Worm (Caenorhabditis elegans) whole organism, L4 larva: Measurements from ENCODE around the gene Y17G9A.3.
A peak's percentile ranks its signal among the peaks of the same experiment; 100 is the strongest.

ENCODE experiments used
- F49E8.2 ChIP-seq: sonication (generic microtip); optimal IDR thresholded peaks from 2 replicates; lab custom pipeline; 2016; ENCODE audit warnings: missing compliant biosample characterization, mild to moderate bottlenecking, missing genetic modification characterization, borderline replicate concordance
- R02D3.7 ChIP-seq: fragments of 150-350 bp; sonication (generic microtip); optimal IDR thresholded peaks from 3 replicates; lab custom pipeline; 2014; ENCODE audit warnings: missing biosample characterization, missing genetic modification characterization
- T20F7.1 ChIP-seq: fragments of 200-800 bp; sonication (Bioruptor generic); optimal IDR thresholded peaks from 2 replicates; lab custom pipeline; 2018; ENCODE audit warnings: mild to moderate bottlenecking, missing genetic modification characterization, missing compliant biosample characterization
- T26A8.4 ChIP-seq: fragments of 200-800 bp; sonication (Bioruptor generic); IDR thresholded peaks from 2 replicates; pipeline ENCODE4 v1.3.6; 2022; ENCODE audit warnings: missing genetic modification characterization, missing compliant biosample characterization
- ZK546.5 ChIP-seq, 2 experiments: sonication (generic microtip); optimal IDR thresholded peaks; 2 replicates each; lab custom pipeline; 2017; ENCODE audit warnings: missing biosample characterization in 2 of 2, missing genetic modification characterization in 2 of 2
- aha-1 ChIP-seq: fragments of 150-350 bp; peaks from one replicate; lab custom pipeline; 2014; ENCODE audit warnings: missing biosample characterization, missing genetic modification characterization
- aly-2 ChIP-seq: sonication (generic microtip); optimal IDR thresholded peaks from 2 replicates; lab custom pipeline; 2018; ENCODE audit warnings: missing biosample characterization, missing genetic modification characterization
- attf-4 ChIP-seq: sonication (generic microtip); optimal IDR thresholded peaks from 3 replicates; lab custom pipeline; 2017; ENCODE audit warnings: missing biosample characterization, missing genetic modification characterization
- ceh-28 ChIP-seq: fragments of 150-350 bp; optimal IDR thresholded peaks from 2 replicates; lab custom pipeline; 2014; ENCODE audit warnings: missing biosample characterization, missing genetic modification reagents, missing genetic modification characterization
- cey-2 ChIP-seq: sonication (generic microtip); optimal IDR thresholded peaks from 3 replicates; lab custom pipeline; 2017; ENCODE audit warnings: missing genetic modification characterization, mild to moderate bottlenecking, missing compliant biosample characterization, antibody characterized with exemption, borderline replicate concordance; ENCODE audit not compliant: insufficient read depth
- daf-16 ChIP-seq, 3 experiments: sonication (generic microtip); optimal IDR thresholded peaks; 2 replicates each; lab custom pipeline; 2016 to 2017; ENCODE audit warnings: missing genetic modification characterization in 3 of 3, missing genetic modification reagents in 3 of 3, mild to moderate bottlenecking in 2 of 3, missing compliant biosample characterization in 2 of 3, missing biosample characterization in 1 of 3, moderate library complexity in 1 of 3
- daf-19 ChIP-seq: fragments of 200-800 bp; sonication (Bioruptor generic); conservative IDR thresholded peaks from 2 replicates; pipeline ENCODE4 v1.3.6; 2022; ENCODE audit warnings: missing genetic modification characterization, missing compliant biosample characterization
- dmd-6 ChIP-seq: fragments of 200-800 bp; sonication (Bioruptor generic); IDR thresholded peaks from 2 replicates; pipeline ENCODE4 v1.3.6; 2022; ENCODE audit warnings: missing genetic modification reagents, missing genetic modification characterization, missing compliant biosample characterization
- dve-1 ChIP-seq: sonication (generic microtip); optimal IDR thresholded peaks from 2 replicates; lab custom pipeline; 2017; ENCODE audit warnings: antibody characterized with exemption, mild to moderate bottlenecking, missing genetic modification characterization, missing compliant biosample characterization; ENCODE audit not compliant: insufficient read depth
- egl-43 ChIP-seq: fragments of 200-800 bp; sonication (Bioruptor generic); IDR thresholded peaks from 2 replicates; pipeline ENCODE4 v1.3.6; 2022; ENCODE audit warnings: missing genetic modification reagents, missing genetic modification characterization, missing compliant biosample characterization
- fos-1 ChIP-seq: fragments of 150-350 bp; optimal IDR thresholded peaks from 2 replicates; lab custom pipeline; 2014; ENCODE audit warnings: missing biosample characterization, missing genetic modification characterization
- gei-8 ChIP-seq: fragments of 200-800 bp; sonication (Bioruptor generic); optimal IDR thresholded peaks from 2 replicates; lab custom pipeline; 2018; ENCODE audit warnings: mild to moderate bottlenecking, missing genetic modification characterization, missing compliant biosample characterization
- hlh-11 ChIP-seq: fragments of 200-800 bp; sonication (Bioruptor generic); optimal IDR thresholded peaks from 2 replicates; lab custom pipeline; 2018; ENCODE audit warnings: mild to moderate bottlenecking, missing genetic modification characterization, missing compliant biosample characterization
- jun-1 ChIP-seq: fragments of 150-350 bp; optimal IDR thresholded peaks from 2 replicates; lab custom pipeline; 2014; ENCODE audit warnings: missing biosample characterization, missing genetic modification reagents, missing genetic modification characterization
- lin-1 ChIP-seq: fragments of 200-800 bp; sonication (Bioruptor generic); IDR thresholded peaks from 2 replicates; pipeline ENCODE4 v1.3.6; 2022; ENCODE audit warnings: missing genetic modification reagents, missing genetic modification characterization, missing compliant biosample characterization
- lin-15B ChIP-seq: fragments of 150-350 bp; sonication (generic microtip); optimal IDR thresholded peaks from 3 replicates; lab custom pipeline; 2014; ENCODE audit warnings: missing biosample characterization, missing genetic modification characterization
- lin-38 ChIP-seq: fragments of 200-800 bp; sonication (Bioruptor generic); IDR thresholded peaks from 2 replicates; pipeline ENCODE4 v1.3.6; 2022; ENCODE audit warnings: missing genetic modification reagents, missing genetic modification characterization, missing compliant biosample characterization
- lin-39 ChIP-seq: fragments of 150-350 bp; optimal IDR thresholded peaks from 2 replicates; lab custom pipeline; 2014; ENCODE audit warnings: missing biosample characterization, missing genetic modification reagents, missing genetic modification characterization
- lir-3 ChIP-seq: sonication (generic microtip); optimal IDR thresholded peaks from 2 replicates; lab custom pipeline; 2016; ENCODE audit warnings: mild to moderate bottlenecking, missing genetic modification characterization, missing compliant biosample characterization
- lsy-2 ChIP-seq, 2 experiments: fragments of 150-350 bp in 1 of 2; sonication (generic microtip) in 1 of 2; optimal IDR thresholded peaks; 2 replicates each; lab custom pipeline; 2014 to 2017; ENCODE audit warnings: missing biosample characterization in 2 of 2, missing genetic modification characterization in 2 of 2
- mep-1 ChIP-seq: fragments of 150-350 bp; sonication (generic microtip); optimal IDR thresholded peaks from 3 replicates; lab custom pipeline; 2014; ENCODE audit warnings: missing biosample characterization, missing genetic modification characterization
- mes-2 ChIP-seq: sonication (generic microtip); optimal IDR thresholded peaks from 2 replicates; lab custom pipeline; 2016; ENCODE audit warnings: missing genotype, mild to moderate bottlenecking, missing genetic modification characterization, missing compliant biosample characterization; ENCODE audit not compliant: poor library complexity, severe bottlenecking
- mxl-2 ChIP-seq: fragments of 200-800 bp; sonication (Bioruptor generic); conservative IDR thresholded peaks from 2 replicates; pipeline ENCODE4 v1.3.6; 2022; ENCODE audit warnings: missing genetic modification reagents, missing genetic modification characterization, missing compliant biosample characterization
- nhr-102 ChIP-seq: sonication (generic microtip); optimal IDR thresholded peaks from 2 replicates; lab custom pipeline; 2016; ENCODE audit warnings: mild to moderate bottlenecking, missing genetic modification characterization, moderate library complexity, missing compliant biosample characterization
- nhr-111 ChIP-seq: fragments of 200-800 bp; sonication (Bioruptor generic); optimal IDR thresholded peaks from 2 replicates; lab custom pipeline; 2018; ENCODE audit warnings: mild to moderate bottlenecking, missing genetic modification characterization, missing compliant biosample characterization
- nhr-28 ChIP-seq: fragments of 150-350 bp; optimal IDR thresholded peaks from 2 replicates; lab custom pipeline; 2014; ENCODE audit warnings: missing biosample characterization, missing genetic modification characterization
- nhr-42 ChIP-seq: fragments of 200-800 bp; sonication (Bioruptor generic); IDR thresholded peaks from 2 replicates; pipeline ENCODE4 v1.3.6; 2022; ENCODE audit warnings: missing genetic modification characterization, missing compliant biosample characterization
- nhr-6 ChIP-seq: fragments of 150-350 bp; optimal IDR thresholded peaks from 2 replicates; lab custom pipeline; 2014; ENCODE audit warnings: missing biosample characterization, missing genetic modification characterization
- php-3 ChIP-seq: fragments of 200-800 bp; sonication (Bioruptor generic); IDR thresholded peaks from 2 replicates; pipeline ENCODE4 v1.3.6; 2022; ENCODE audit warnings: missing genetic modification reagents, missing genetic modification characterization, missing compliant biosample characterization
- pqm-1 ChIP-seq: sonication (generic microtip); optimal IDR thresholded peaks from 2 replicates; lab custom pipeline; 2017; ENCODE audit warnings: missing biosample characterization, missing genetic modification characterization
- spr-3 ChIP-seq: fragments of 200-800 bp; sonication (Bioruptor generic); optimal IDR thresholded peaks from 2 replicates; lab custom pipeline; 2018; ENCODE audit warnings: mild to moderate bottlenecking, missing genetic modification characterization, missing compliant biosample characterization
- unc-62 ChIP-seq, 3 experiments: fragments of 150-350 bp in 1 of 3; sonication (generic microtip); optimal IDR thresholded peaks in 2 of 3; peaks in 1 of 3; 1 replicate in 1 of 3; 2 replicates in 2 of 3; lab custom pipeline; 2014 to 2017; ENCODE audit warnings: missing biosample characterization in 3 of 3, missing genetic modification characterization in 3 of 3, missing genetic modification reagents in 3 of 3, missing genotype in 1 of 3
- zip-2 ChIP-seq: fragments of 150-350 bp; optimal IDR thresholded peaks from 2 replicates; lab custom pipeline; 2014; ENCODE audit warnings: missing biosample characterization, missing genetic modification characterization
- ztf-11 ChIP-seq: fragments of 150-350 bp; optimal IDR thresholded peaks from 2 replicates; lab custom pipeline; 2014; ENCODE audit warnings: missing biosample characterization, missing genetic modification characterization

Y17G9A.3 gene

DNA sequence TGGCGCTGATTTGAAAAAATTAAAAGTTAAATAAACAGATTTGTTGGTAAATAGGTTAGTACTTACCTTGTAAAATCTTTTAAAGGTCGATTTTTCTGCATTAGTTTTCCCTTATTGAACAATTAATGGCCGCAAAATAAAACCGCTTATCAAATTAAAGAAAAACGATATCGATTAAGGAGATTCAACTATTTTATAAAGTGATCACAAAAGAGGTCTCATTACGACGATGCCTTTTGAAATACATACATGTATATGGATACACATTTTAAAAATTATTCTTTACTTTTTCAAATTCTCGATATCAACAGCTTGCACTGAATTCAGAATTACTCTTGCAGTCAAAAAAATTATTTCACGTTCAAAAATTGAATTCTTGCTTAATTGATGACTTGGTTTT is at the start of gene Y17G9A.3:
Y17G9A.3 (minus strand) TSS at position 101 of the 400 bp plus-strand sequence.
- TF ChIP-seq nhr-6 (tag; lab: Kevin White, UChicago) (no peak), php-3 (GFP tag; lab: Robert Waterston, UW) (no peak), gei-8 (GFP tag; lab: Kevin White, UChicago) (no peak), T26A8.4 (GFP tag; lab: Robert Waterston, UW) (no peak), T20F7.1 (GFP tag; lab: Kevin White, UChicago) (no peak), pqm-1 (tag; lab: Kevin White, UChicago) (no peak), jun-1 (no peak), lin-38 (no peak), lin-15B (no peak), ztf-11 (tag; lab: Kevin White, UChicago) (no peak), ZK546.5 (tag; optimal IDR thresholded peaks at IDR 0.05; lab: Kevin White, UChicago) (no peak), nhr-42 (GFP tag; lab: Robert Waterston, UW) (no peak), daf-16 (GFP tag; optimal IDR thresholded peaks at IDR 0.05; lab: Kevin White, UChicago) (no peak), daf-16 (tag; optimal IDR thresholded peaks at IDR 0.05; lab: Kevin White, UChicago) (no peak), lin-1 (GFP tag; lab: Robert Waterston, UW) (no peak)

DNA sequence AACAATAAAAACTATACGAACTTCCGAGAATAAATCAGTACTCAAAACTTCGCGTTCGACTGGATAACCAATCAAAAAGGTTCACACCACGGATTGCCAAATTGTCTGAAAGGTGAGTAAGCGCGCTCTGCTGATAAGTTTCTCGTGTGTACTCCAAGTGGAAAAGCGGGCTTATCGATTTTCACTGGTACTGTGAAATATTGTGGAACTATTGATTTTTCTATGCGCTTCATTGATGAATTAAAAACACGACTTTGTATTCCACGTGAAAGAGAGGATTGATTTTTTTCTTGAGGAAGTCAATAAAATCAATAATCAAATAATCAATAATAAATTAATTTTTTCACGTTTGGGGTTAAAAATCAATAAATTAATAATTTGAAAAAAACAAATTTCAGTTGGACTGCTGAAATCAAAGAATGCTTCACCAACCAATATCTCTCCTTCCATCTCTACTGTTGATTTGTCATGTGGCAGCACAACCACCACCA is 47.2 kb upstream of the Y17G9A.3 start, which contains the start of gene T08B6.4:
T08B6.4 (plus strand) TSS at position 51 of the 491 bp plus-strand sequence.
- TF ChIP-seq mes-2 (tag; lab: Kevin White, UChicago) (no peak), daf-19 (no peak), spr-3 (GFP tag; lab: Kevin White, UChicago) (no peak), ceh-28 (tag; lab: Kevin White, UChicago) (peak; percentile 87), aha-1 (peak; percentile 12), zip-2 (tag; lab: Kevin White, UChicago) (no peak)

DNA sequence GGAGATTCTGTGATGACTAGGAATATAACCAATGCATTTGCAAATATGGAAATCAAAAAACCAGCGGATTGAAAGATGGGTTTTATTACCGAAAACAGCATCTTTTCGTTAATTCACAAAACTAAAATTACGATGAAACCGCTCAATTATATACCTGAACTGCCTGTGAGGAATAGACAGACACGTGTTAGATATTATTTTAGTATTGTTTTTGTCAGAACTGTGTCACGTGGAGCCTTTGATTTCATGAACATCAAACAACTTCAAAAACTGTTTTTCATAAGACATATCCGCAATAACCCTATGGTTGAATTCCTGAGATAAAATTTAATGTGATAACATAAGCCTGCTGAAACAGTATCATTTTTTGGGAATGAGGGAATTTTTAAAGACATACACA is 45.5 kb upstream of the Y17G9A.3 start, which contains the start of gene str-161:
str-161 (minus strand) TSS at position 101 of the 400 bp plus-strand sequence.
- TF ChIP-seq daf-16 (GFP tag; optimal IDR thresholded peaks at IDR 0.05; lab: Kevin White, UChicago) (no peak), daf-16 (tag; optimal IDR thresholded peaks at IDR 0.05; lab: Kevin White, UChicago) (no peak), aha-1 (peak; percentile 52)
- TF ChIP-seq, all 104 proteins: peak for 1

- TF ChIP-seq cey-2 (no peak), nhr-102 (tag; lab: Kevin White, UChicago) (no peak)
Observed at ce11 chrIV:4890543-4890942, 32.1 kb upstream of the Y17G9A.3 start, which contains the start of gene T08B6.9. Gene T08B6.9, plus strand, starts transcription at chrIV:4890843.

DNA sequence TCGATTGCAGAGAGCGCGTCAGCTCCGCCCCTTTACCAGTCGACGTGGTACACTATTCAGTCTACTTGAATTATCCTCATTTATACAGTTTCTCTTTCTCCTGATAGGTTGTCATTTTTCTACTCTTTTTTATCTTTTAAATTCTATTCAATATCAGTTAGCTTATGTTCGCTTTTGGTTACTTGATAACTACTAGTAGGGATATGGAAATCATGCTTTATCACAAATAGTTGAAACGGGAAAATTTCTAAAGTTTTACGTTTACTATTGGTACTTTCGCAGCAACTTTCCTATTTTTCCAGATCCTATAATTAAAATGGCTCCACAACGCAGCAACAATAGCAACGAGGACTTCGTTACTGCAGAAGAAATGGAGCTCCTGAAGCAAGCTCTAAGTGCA is 31.1 kb upstream of the Y17G9A.3 start, which contains the start of gene sgnh-1:
sgnh-1 (plus strand) TSS at position 301 of the 400 bp plus-strand sequence.
- TF ChIP-seq lin-38 (no peak), lir-3 (no peak), nhr-111 (GFP tag; lab: Kevin White, UChicago) (no peak), nhr-6 (tag; lab: Kevin White, UChicago) (no peak), fos-1 (tag; lab: Kevin White, UChicago) (no peak), lin-39 (tag; lab: Kevin White, UChicago) (no peak), F49E8.2 (tag; lab: Kevin White, UChicago) (no peak), R02D3.7 (tag; lab: Kevin White, UChicago) (no peak), php-3 (GFP tag; lab: Robert Waterston, UW) (no peak)

DNA sequence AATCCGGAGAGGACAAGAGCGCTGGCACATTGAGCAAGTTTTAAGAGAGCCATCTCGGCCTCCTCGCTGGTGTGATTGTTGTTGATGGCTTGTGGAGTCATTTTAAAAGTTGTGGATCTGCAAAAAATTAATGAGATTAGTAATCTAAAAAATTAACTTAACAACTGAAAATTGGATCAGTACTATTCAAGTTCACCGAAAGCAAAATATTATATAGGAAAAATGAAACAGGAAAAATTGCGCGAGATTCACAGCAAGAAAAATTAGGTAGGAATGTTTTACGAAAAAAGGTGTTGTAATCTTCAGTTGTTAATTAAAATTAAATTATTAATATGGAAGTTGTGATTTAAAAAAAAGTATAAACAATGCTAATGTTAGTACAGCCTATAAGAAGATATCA is 28.8 kb upstream of the Y17G9A.3 start, which contains the start of gene T08B6.1:
T08B6.1 (minus strand) TSS at position 101 of the 400 bp plus-strand sequence.
- no peak for TF ChIP-seq gei-8 (GFP tag; lab: Kevin White, UChicago)
- no peak for TF ChIP-seq nhr-111 (GFP tag; lab: Kevin White, UChicago)
- no peak for TF ChIP-seq dmd-6 (GFP tag; lab: Robert Waterston, UW)
- no peak for TF ChIP-seq aly-2 (tag; lab: Kevin White, UChicago)
- no peak for TF ChIP-seq mep-1 (tag; lab: Kevin White, UChicago)
- no peak for TF ChIP-seq mxl-2 (GFP tag; lab: Robert Waterston, UW)
- no peak for TF ChIP-seq hlh-11 (tag; lab: Kevin White, UChicago)
- TF ChIP-seq nhr-28 (tag; lab: Kevin White, UChicago): no peak
- TF ChIP-seq unc-62 (GFP tag; optimal IDR thresholded peaks at IDR 0.05 in 1 of 2; lab: Kevin White, UChicago): no peak
- TF ChIP-seq unc-62 (tag; optimal IDR thresholded peaks at IDR 0.05; lab: Kevin White, UChicago): no peak
- TF ChIP-seq ceh-28 (tag; lab: Kevin White, UChicago): no peak
- no peak for TF ChIP-seq egl-43 (GFP tag; lab: Robert Waterston, UW)
- no peak for TF ChIP-seq lsy-2 (tag; optimal IDR thresholded peaks at IDR 0.05; lab: Kevin White, UChicago)
- TF ChIP-seq lin-15B: no peak
- no peak for TF ChIP-seq aha-1
- no peak for TF ChIP-seq spr-3 (GFP tag; lab: Kevin White, UChicago)
- no peak for TF ChIP-seq attf-4 (tag; lab: Kevin White, UChicago)
- TF ChIP-seq dve-1 (tag; lab: Kevin White, UChicago): no peak
- no peak for TF ChIP-seq lin-1 (GFP tag; lab: Robert Waterston, UW)
- no peak for TF ChIP-seq cey-2
